Worm (Caenorhabditis elegans) whole organism, L3 larva: ENCODE data around the gene T27C5.12.
"Not testable (repeated sequence)": the region's sequence is repeated elsewhere in the genome, so short reads cannot be mapped to it uniquely, and the experiment has no call there.

Experiments used
- R02D3.7 ChIP-seq: fragments of 150-350 bp; optimal IDR thresholded peaks from 2 replicates; lab custom pipeline; 2014; ENCODE audit warnings: missing biosample characterization, missing genetic modification characterization
- ZK546.5 ChIP-seq: sonication (generic microtip); optimal IDR thresholded peaks from 2 replicates; lab custom pipeline; 2017; ENCODE audit warnings: missing biosample characterization, missing genetic modification characterization
- ama-1 ChIP-seq: fragments of 150-350 bp; optimal IDR thresholded peaks from 2 replicates; lab custom pipeline; 2018
- lin-15B ChIP-seq: fragments of 150-350 bp; optimal IDR thresholded peaks from 2 replicates; lab custom pipeline; 2014; ENCODE audit warnings: missing biosample characterization, missing genetic modification characterization
- nhr-11 ChIP-seq: fragments of 150-350 bp; optimal IDR thresholded peaks from 2 replicates; lab custom pipeline; 2014; ENCODE audit warnings: missing biosample characterization, missing genetic modification characterization
- nhr-12 ChIP-seq: fragments of 150-350 bp; optimal IDR thresholded peaks from 2 replicates; lab custom pipeline; 2014; ENCODE audit warnings: missing biosample characterization, missing genetic modification characterization
- zag-1 ChIP-seq: fragments of 150-350 bp; optimal IDR thresholded peaks from 2 replicates; lab custom pipeline; 2014; ENCODE audit warnings: missing biosample characterization, missing genetic modification characterization
- ztf-11 ChIP-seq: fragments of 150-350 bp; optimal IDR thresholded peaks from 2 replicates; lab custom pipeline; 2014; ENCODE audit warnings: missing biosample characterization, missing genetic modification characterization

DNA sequence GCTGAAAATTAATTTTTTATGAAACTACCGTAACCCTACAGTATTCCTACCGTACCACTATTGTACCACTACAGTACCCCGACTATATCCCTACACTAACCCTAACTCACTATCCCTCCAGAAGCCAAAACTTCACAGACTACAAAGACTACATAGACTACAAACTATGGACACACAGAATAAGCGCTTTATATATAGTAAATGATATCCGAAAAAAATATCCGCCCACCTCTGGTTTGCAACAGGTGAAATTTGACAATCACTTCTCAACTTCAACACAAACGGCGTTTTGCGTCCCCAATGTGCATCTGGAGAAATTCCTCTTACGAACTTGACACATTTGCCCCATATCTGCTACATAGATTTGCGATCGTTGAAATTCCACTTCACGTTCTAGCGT, 5.1 kb upstream of the T27C5.12 start, which contains the start of gene srh-132:
- not testable (repeated sequence) for TF ChIP-seq zag-1 (tag; lab: Kevin White, UChicago); nhr-11; ZK546.5 (tag; lab: Kevin White, UChicago); lin-15B (tag; lab: Kevin White, UChicago); R02D3.7 (tag; lab: Kevin White, UChicago); nhr-12; ama-1 (lab: Kevin White, UChicago); ztf-11 (tag; lab: Kevin White, UChicago)
